Worm (Caenorhabditis elegans): Measurements from ENCODE around the gene dyf-3.

The dyf-3 gene

ce11 chrIV:3385337-3386215 lies 13.5 kb downstream of the dyf-3 start, which contains the start of gene mai-2 (continued):
- no peak for TF ChIP-seq gei-8 (GFP tag; optimal IDR thresholded peaks at IDR 0.05)
- TF ChIP-seq skn-1 (tag; optimal IDR thresholded peaks at IDR 0.05) = no peak
- TF ChIP-seq mes-2 (tag; optimal IDR thresholded peaks at IDR 0.05; ENCODE audit: poor library complexity, severe bottlenecking) = peak; percentile 73
- TF ChIP-seq dmd-8 (GFP tag; IDR thresholded peaks at IDR 0.05) = no peak
- TF ChIP-seq nhr-41 (GFP tag; IDR thresholded peaks at IDR 0.05) = no peak
- no peak for TF ChIP-seq T26A8.4 (GFP tag; IDR thresholded peaks at IDR 0.05)
- peak; percentile 58 for TF ChIP-seq dve-1 (tag; optimal IDR thresholded peaks at IDR 0.05; ENCODE audit: insufficient read depth)
- TF ChIP-seq ama-1 (optimal IDR thresholded peaks at IDR 0.05) = peak; percentile 74
- TF ChIP-seq daf-16 (GFP tag; optimal IDR thresholded peaks at IDR 0.05) = no peak
- TF ChIP-seq daf-16 (tag; optimal IDR thresholded peaks at IDR 0.05) = peak; percentile 77
- TF ChIP-seq zfp-3 (GFP tag; conservative IDR thresholded peaks at IDR 0.05) = no peak
- TF ChIP-seq zfp-2 (tag; optimal IDR thresholded peaks at IDR 0.05) = no peak
- TF ChIP-seq madf-9 (GFP tag; conservative IDR thresholded peaks at IDR 0.05) = peak; percentile 30; the same call in 1 of the 2 replicates
- TF ChIP-seq nhr-237 (tag; optimal IDR thresholded peaks at IDR 0.05) = no peak
- no peak for TF ChIP-seq ceh-32 (tag; optimal IDR thresholded peaks at IDR 0.05; ENCODE audit: poor library complexity)
- TF ChIP-seq rbr-2 (tag; optimal IDR thresholded peaks at IDR 0.05) = peak; percentile 6
- no peak for TF ChIP-seq snpc-4 (tag; optimal IDR thresholded peaks at IDR 0.05)
- TF ChIP-seq hlh-30 (tag; optimal IDR thresholded peaks at IDR 0.05; ENCODE audit: insufficient read depth) = peak; percentile 91
- TF ChIP-seq mdl-1 (tag; optimal IDR thresholded peaks at IDR 0.05) = peak in 1 of 2 experiments; percentile 14
- peak; percentile 29 for TF ChIP-seq nhr-28 (tag; optimal IDR thresholded peaks at IDR 0.05)
- no peak for TF ChIP-seq lir-3 (tag; optimal IDR thresholded peaks at IDR 0.05)
- no peak for TF ChIP-seq Y75B8A.6 (GFP tag; IDR thresholded peaks at IDR 0.05)
- no peak for TF ChIP-seq sdz-12 (GFP tag; optimal IDR thresholded peaks at IDR 0.05)
- TF ChIP-seq saeg-2 (GFP tag; IDR thresholded peaks at IDR 0.05) = no peak
- peak; percentile 93 for TF ChIP-seq aha-1 (tag)
- TF ChIP-seq dpl-1 (GFP tag; optimal IDR thresholded peaks at IDR 0.05) = peak; percentile 87
- TF ChIP-seq nhr-25 (tag; optimal IDR thresholded peaks at IDR 0.05; ENCODE audit: borderline replicate concordance, insufficient read depth) = peak; percentile 28
- 0 out of 2 replicates have a peak, but pooled peaks have one; percentile 38 for TF ChIP-seq php-3 (GFP tag; IDR thresholded peaks at IDR 0.05)
- TF ChIP-seq T20F7.1 (GFP tag; optimal IDR thresholded peaks at IDR 0.05) = peak; percentile 39
- no peak for TF ChIP-seq Y105C5A.15 (GFP tag; IDR thresholded peaks at IDR 0.05)
- no peak for TF ChIP-seq R02D3.7 (tag; optimal IDR thresholded peaks at IDR 0.05)
- TF ChIP-seq hif-1 (tag; optimal IDR thresholded peaks at IDR 0.05) = peak; percentile 76 to 97
- TF ChIP-seq unc-62 (GFP tag; optimal IDR thresholded peaks at IDR 0.05 in 1 of 2) = no peak
- no peak for TF ChIP-seq unc-62 (tag; optimal IDR thresholded peaks at IDR 0.05)
- TF ChIP-seq ztf-7 (tag; optimal IDR thresholded peaks at IDR 0.05) = no peak
- no peak for TF ChIP-seq nhr-48 (tag; optimal IDR thresholded peaks at IDR 0.05)
- no peak for TF ChIP-seq mxl-3 (GFP tag; optimal IDR thresholded peaks at IDR 0.05)
- TF ChIP-seq dmd-9 (GFP tag; IDR thresholded peaks at IDR 0.05) = no peak
- peak; percentile 53 for TF ChIP-seq hmg-1.1 (GFP tag; IDR thresholded peaks at IDR 0.05)
- no peak for TF ChIP-seq zip-2 (tag; optimal IDR thresholded peaks at IDR 0.05)
- no peak for TF ChIP-seq tag-97 (GFP tag; IDR thresholded peaks at IDR 0.05)
- TF ChIP-seq ctbp-1 (GFP tag; IDR thresholded peaks at IDR 0.05) = no peak
- no peak for TF ChIP-seq lin-38 (GFP tag; IDR thresholded peaks at IDR 0.05)
- TF ChIP-seq dmd-6 (GFP tag; IDR thresholded peaks at IDR 0.05) = no peak
- TF ChIP-seq set-16 (GFP tag; IDR thresholded peaks at IDR 0.05) = peak; percentile 98
- TF ChIP-seq ces-1 (GFP tag; optimal IDR thresholded peaks at IDR 0.05) = no peak
- peak; percentile 62; the same call in 1 of the 2 replicates for TF ChIP-seq pha-4 (GFP tag; IDR thresholded peaks at IDR 0.05)
- no peak for TF ChIP-seq pha-4 (tag; optimal IDR thresholded peaks at IDR 0.05)
- no peak for TF ChIP-seq lin-13 (GFP tag; optimal IDR thresholded peaks at IDR 0.05)
- TF ChIP-seq egl-27 (tag; optimal IDR thresholded peaks at IDR 0.05) = no peak
